Fruit fly (Drosophila melanogaster): Measurements from ENCODE around the gene mth.

mth gene

dm6 chr3L:341052-341852, 5.5 kb downstream of the mth start:
- no peak for TF ChIP-seq usp (GFP tag; optimal IDR thresholded peaks at IDR 0.05)
- TF ChIP-seq Dll (optimal IDR thresholded peaks at IDR 0.05), result no peak
- TF ChIP-seq CG8478 (optimal IDR thresholded peaks at IDR 0.05), result no peak
- no peak for TF ChIP-seq psq (optimal IDR thresholded peaks at IDR 0.05)
- peak in 1 of 2 experiments; percentile 14 for TF ChIP-seq EcR (GFP tag; optimal IDR thresholded peaks at IDR 0.05)

dm6 chr3L:340569-340968, 6.2 kb downstream of the mth start:
- TF ChIP-seq pan (optimal IDR thresholded peaks at IDR 0.05) (no peak), CG8478 (optimal IDR thresholded peaks at IDR 0.05) (no peak), usp (GFP tag; optimal IDR thresholded peaks at IDR 0.05) (no peak), Dll (optimal IDR thresholded peaks at IDR 0.05) (no peak), EcR (GFP tag; optimal IDR thresholded peaks at IDR 0.05) (no peak), psq (optimal IDR thresholded peaks at IDR 0.05) (no peak)

- no peak for TF ChIP-seq pan (optimal IDR thresholded peaks at IDR 0.05)
- no peak for TF ChIP-seq EcR (GFP tag; optimal IDR thresholded peaks at IDR 0.05)
- TF ChIP-seq CG8478 (optimal IDR thresholded peaks at IDR 0.05), result no peak
- TF ChIP-seq usp (GFP tag; optimal IDR thresholded peaks at IDR 0.05), result no peak
- TF ChIP-seq psq (optimal IDR thresholded peaks at IDR 0.05), result no peak
- TF ChIP-seq Dll (optimal IDR thresholded peaks at IDR 0.05), result no peak
These were observed 6.6 kb downstream of the mth start for dm6 chr3L:340124-340523.

- no peak for TF ChIP-seq CG8478 (optimal IDR thresholded peaks at IDR 0.05)
- no peak for TF ChIP-seq psq (optimal IDR thresholded peaks at IDR 0.05)
- TF ChIP-seq usp (GFP tag; optimal IDR thresholded peaks at IDR 0.05), result no peak
- no peak for TF ChIP-seq Dll (optimal IDR thresholded peaks at IDR 0.05)
- TF ChIP-seq EcR (GFP tag; optimal IDR thresholded peaks at IDR 0.05), result no peak
- TF ChIP-seq pan (optimal IDR thresholded peaks at IDR 0.05), result no peak
These were observed 7.7 kb downstream of the mth start for dm6 chr3L:339072-339471.

dm6 chr3L:338116-338515, 8.6 kb downstream of the mth start:
- TF ChIP-seq psq (optimal IDR thresholded peaks at IDR 0.05) (no peak), CG8478 (optimal IDR thresholded peaks at IDR 0.05) (no peak), Dll (optimal IDR thresholded peaks at IDR 0.05) (no peak), usp (GFP tag; optimal IDR thresholded peaks at IDR 0.05) (no peak), EcR (GFP tag; optimal IDR thresholded peaks at IDR 0.05) (no peak), pan (optimal IDR thresholded peaks at IDR 0.05) (no peak)

dm6 chr3L:337148-337547, 9.6 kb downstream of the mth start:
- TF ChIP-seq usp (GFP tag; optimal IDR thresholded peaks at IDR 0.05), result no peak

- TF ChIP-seq EcR (GFP tag; optimal IDR thresholded peaks at IDR 0.05) (no peak), psq (optimal IDR thresholded peaks at IDR 0.05) (no peak), pan (optimal IDR thresholded peaks at IDR 0.05) (no peak)
These were observed 14.6 kb downstream of the mth start, which contains the start of gene mthl9 for dm6 chr3L:331842-332802. Gene mthl9 (minus strand): TSS chr3L:332309.

- TF ChIP-seq Dll (optimal IDR thresholded peaks at IDR 0.05) (no peak), pan (optimal IDR thresholded peaks at IDR 0.05) (no peak), EcR (GFP tag; optimal IDR thresholded peaks at IDR 0.05) (no peak), CG8478 (optimal IDR thresholded peaks at IDR 0.05) (no peak), usp (GFP tag; optimal IDR thresholded peaks at IDR 0.05) (no peak), psq (optimal IDR thresholded peaks at IDR 0.05) (no peak)
These were observed 17.5 kb downstream of the mth start for dm6 chr3L:329153-329698.

dm6 chr3L:327833-328232, 18.9 kb downstream of the mth start, which contains the start of the genes Atac3 and Ptpmeg:
Gene Atac3 (minus strand): TSS chr3L:327992.
Gene Ptpmeg (plus strand): TSS chr3L:328097.
- no peak for TF ChIP-seq EcR (GFP tag; optimal IDR thresholded peaks at IDR 0.05)

- TF ChIP-seq pan (optimal IDR thresholded peaks at IDR 0.05), result no peak
- no peak for TF ChIP-seq CG8478 (optimal IDR thresholded peaks at IDR 0.05)
- TF ChIP-seq usp (GFP tag; optimal IDR thresholded peaks at IDR 0.05), result no peak
- no peak for TF ChIP-seq Dll (optimal IDR thresholded peaks at IDR 0.05)
- TF ChIP-seq EcR (GFP tag; optimal IDR thresholded peaks at IDR 0.05), result no peak
- TF ChIP-seq psq (optimal IDR thresholded peaks at IDR 0.05), result no peak
These were observed 22.3 kb downstream of the mth start, which contains the start of gene CG32344 for dm6 chr3L:324486-324885. Gene CG32344 (minus strand): TSS chr3L:324720.

- TF ChIP-seq psq (optimal IDR thresholded peaks at IDR 0.05), result no peak
- no peak for TF ChIP-seq EcR (GFP tag; optimal IDR thresholded peaks at IDR 0.05)
- TF ChIP-seq pan (optimal IDR thresholded peaks at IDR 0.05), result no peak
- no peak for TF ChIP-seq CG8478 (optimal IDR thresholded peaks at IDR 0.05)
- no peak for TF ChIP-seq usp (GFP tag; optimal IDR thresholded peaks at IDR 0.05)
- TF ChIP-seq Dll (optimal IDR thresholded peaks at IDR 0.05), result no peak
These were observed 25.3 kb downstream of the mth start for dm6 chr3L:321495-321894.

dm6 chr3L:320798-321197, 26.0 kb downstream of the mth start:
- TF ChIP-seq psq (optimal IDR thresholded peaks at IDR 0.05) (no peak), pan (optimal IDR thresholded peaks at IDR 0.05) (no peak), CG8478 (optimal IDR thresholded peaks at IDR 0.05) (no peak), EcR (GFP tag; optimal IDR thresholded peaks at IDR 0.05) (no peak), usp (GFP tag; optimal IDR thresholded peaks at IDR 0.05) (no peak), Dll (optimal IDR thresholded peaks at IDR 0.05) (no peak)

Data from whole organism.